Worm (Caenorhabditis elegans): ENCODE data around the gene sym-2.

The sym-2 gene

ce11 chrII:9188380-9188779, at the start of gene sym-2:
Gene sym-2, minus strand, starts transcription at chrII:9188480.
- no peak for TF ChIP-seq dao-5 (tag; optimal IDR thresholded peaks at IDR 0.05)
- TF ChIP-seq W03F9.2 (tag; optimal IDR thresholded peaks at IDR 0.05): no peak
- no peak for TF ChIP-seq him-1 (tag; optimal IDR thresholded peaks at IDR 0.05)

DNA sequence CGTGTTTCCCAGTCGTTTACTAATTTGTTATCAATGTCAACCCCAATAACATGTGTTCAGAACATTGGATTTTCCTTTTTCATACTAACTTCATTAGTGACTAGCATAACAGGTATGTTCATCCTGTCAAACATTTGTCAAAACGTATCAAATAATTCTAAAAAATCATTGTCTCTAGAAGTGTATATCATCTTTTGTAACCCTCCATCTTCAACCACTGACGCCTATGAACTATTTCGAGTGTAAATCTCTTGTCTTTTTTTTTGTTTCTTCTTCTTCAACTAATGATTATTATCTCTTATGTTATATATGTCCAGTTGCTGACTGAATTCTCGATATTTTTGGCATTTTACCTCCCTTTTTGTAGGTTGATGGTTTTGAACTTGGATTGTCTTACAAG, 49.4 kb upstream of the sym-2 start:
- TF ChIP-seq dao-5 (tag; optimal IDR thresholded peaks at IDR 0.05) (no peak), W03F9.2 (tag; optimal IDR thresholded peaks at IDR 0.05) (no peak), him-1 (tag; optimal IDR thresholded peaks at IDR 0.05) (no peak)

DNA sequence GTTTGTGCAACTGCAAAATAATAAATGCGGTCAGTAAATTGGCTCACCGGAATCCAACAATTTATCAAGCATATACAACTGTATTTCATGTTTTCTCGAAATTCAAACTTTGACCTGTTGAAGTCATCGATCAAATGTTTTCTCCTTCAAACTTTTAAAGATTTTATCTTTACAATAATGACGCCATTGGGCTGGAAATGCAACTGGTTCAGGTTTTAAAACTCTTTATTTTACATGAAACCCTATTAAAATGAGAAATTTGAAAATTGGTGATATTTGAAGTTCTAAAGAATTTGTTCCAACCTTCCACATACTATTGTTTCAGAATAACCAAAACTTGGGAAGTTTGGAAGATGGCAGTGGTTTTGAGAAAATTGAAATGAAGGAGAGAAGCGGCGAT, 48.7 kb upstream of the sym-2 start:
- TF ChIP-seq him-1 (tag; optimal IDR thresholded peaks at IDR 0.05) (no peak), W03F9.2 (tag; optimal IDR thresholded peaks at IDR 0.05) (no peak), dao-5 (tag; optimal IDR thresholded peaks at IDR 0.05) (no peak)

ce11 chrII:9236283-9236682, 48.0 kb upstream of the sym-2 start, which contains the start of gene T26C5.3:
Gene T26C5.3, plus strand, starts transcription at chrII:9236583.
- TF ChIP-seq dao-5 (tag; optimal IDR thresholded peaks at IDR 0.05): no peak
- TF ChIP-seq W03F9.2 (tag; optimal IDR thresholded peaks at IDR 0.05): no peak
- no peak for TF ChIP-seq him-1 (tag; optimal IDR thresholded peaks at IDR 0.05)

- TF ChIP-seq him-1 (tag; optimal IDR thresholded peaks at IDR 0.05): no peak
- no peak for TF ChIP-seq W03F9.2 (tag; optimal IDR thresholded peaks at IDR 0.05)
- TF ChIP-seq dao-5 (tag; optimal IDR thresholded peaks at IDR 0.05): no peak
These were observed 45.5 kb upstream of the sym-2 start for ce11 chrII:9233813-9234212.

- TF ChIP-seq dao-5 (tag; optimal IDR thresholded peaks at IDR 0.05) (no peak), W03F9.2 (tag; optimal IDR thresholded peaks at IDR 0.05) (no peak), him-1 (tag; optimal IDR thresholded peaks at IDR 0.05) (no peak)
These were observed 44.6 kb upstream of the sym-2 start, which contains the start of gene T26C5.2 for ce11 chrII:9232923-9233322. Gene T26C5.2, plus strand, starts transcription at chrII:9233223.

ce11 chrII:9232493-9232892, 44.2 kb upstream of the sym-2 start:
- no peak for TF ChIP-seq him-1 (tag; optimal IDR thresholded peaks at IDR 0.05)
- no peak for TF ChIP-seq dao-5 (tag; optimal IDR thresholded peaks at IDR 0.05)
- TF ChIP-seq W03F9.2 (tag; optimal IDR thresholded peaks at IDR 0.05): no peak

DNA sequence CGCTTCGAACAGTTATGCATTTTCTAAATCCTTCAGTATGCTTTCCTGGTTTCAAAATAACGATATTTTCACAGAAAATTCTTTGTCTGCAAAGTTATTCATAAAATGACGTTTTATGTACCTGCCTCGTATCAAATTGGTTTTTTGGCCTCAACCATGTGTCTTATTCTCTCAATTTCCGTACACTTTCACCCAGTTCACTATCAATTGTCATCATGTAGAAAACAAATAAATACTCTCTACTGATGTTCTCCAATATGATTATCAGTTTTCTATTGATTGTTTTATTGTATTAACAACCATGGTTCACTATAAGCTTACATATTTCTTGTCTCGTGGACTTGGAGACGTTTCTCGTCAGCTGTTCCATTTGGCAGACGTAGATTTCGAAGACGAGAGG, 43.0 kb upstream of the sym-2 start, which contains the start of gene gst-13:
Gene gst-13, plus strand, starts transcription at position 218 of the 400 bp plus-strand sequence.
- no peak for TF ChIP-seq dao-5 (tag; optimal IDR thresholded peaks at IDR 0.05)
- no peak for TF ChIP-seq W03F9.2 (tag; optimal IDR thresholded peaks at IDR 0.05)
- no peak for TF ChIP-seq him-1 (tag; optimal IDR thresholded peaks at IDR 0.05)

DNA sequence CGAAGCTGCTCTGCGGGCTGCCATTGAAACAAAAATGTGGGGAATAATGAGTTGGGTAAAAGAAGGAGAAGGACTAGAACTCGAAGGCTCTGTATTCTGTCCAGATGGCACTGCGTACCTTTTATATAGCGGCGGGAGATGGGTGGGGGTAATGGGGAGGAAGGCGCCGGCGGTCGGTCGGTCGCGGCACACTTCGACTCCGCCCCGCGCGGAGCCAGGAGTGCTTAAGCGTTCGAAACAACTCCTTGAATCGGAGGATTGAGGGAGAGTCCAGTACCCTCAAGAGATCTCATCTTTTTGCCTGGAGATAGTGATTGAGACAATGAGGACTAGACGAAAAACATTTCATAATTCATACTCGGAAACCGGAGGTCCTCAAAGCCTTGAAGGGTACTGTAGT, 38.9 kb upstream of the sym-2 start, which contains the start of gene abu-14:
Gene abu-14, minus strand, starts transcription at position 81 of the 400 bp plus-strand sequence.
- TF ChIP-seq W03F9.2 (tag; optimal IDR thresholded peaks at IDR 0.05) (no peak), dao-5 (tag; optimal IDR thresholded peaks at IDR 0.05) (no peak), him-1 (tag; optimal IDR thresholded peaks at IDR 0.05) (no peak)

DNA sequence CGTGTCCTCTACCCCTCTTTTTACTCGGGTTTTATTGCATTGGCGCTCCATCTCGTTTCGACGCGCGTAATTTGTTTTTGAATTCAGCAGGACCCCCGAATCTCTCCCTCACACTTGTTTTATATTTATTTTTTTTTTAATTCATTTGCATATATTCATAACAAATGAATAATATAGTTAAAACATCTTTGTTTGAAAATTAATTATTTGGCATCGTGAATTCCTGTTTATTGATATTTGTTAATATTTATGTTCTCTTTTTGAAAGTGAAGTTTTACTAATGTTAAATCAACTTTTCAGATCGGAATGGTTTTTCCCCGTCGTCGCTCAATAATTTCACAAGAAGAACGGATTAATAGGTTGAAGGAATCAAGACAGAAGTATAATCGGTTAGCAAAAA, 34.7 kb upstream of the sym-2 start, which contains the start of gene ZK1067.3:
Gene ZK1067.3, plus strand, starts transcription at position 301 of the 400 bp plus-strand sequence.
- no peak for TF ChIP-seq W03F9.2 (tag; optimal IDR thresholded peaks at IDR 0.05)
- TF ChIP-seq him-1 (tag; optimal IDR thresholded peaks at IDR 0.05): no peak
- TF ChIP-seq dao-5 (tag; optimal IDR thresholded peaks at IDR 0.05): no peak

ce11 chrII:9213055-9213708, 24.9 kb upstream of the sym-2 start, which contains the start of gene znfx-1:
Gene znfx-1, plus strand, starts transcription at chrII:9213658.
- TF ChIP-seq W03F9.2 (tag; optimal IDR thresholded peaks at IDR 0.05) (peak; percentile 46), dao-5 (tag; optimal IDR thresholded peaks at IDR 0.05) (no peak), him-1 (tag; optimal IDR thresholded peaks at IDR 0.05) (no peak)

DNA sequence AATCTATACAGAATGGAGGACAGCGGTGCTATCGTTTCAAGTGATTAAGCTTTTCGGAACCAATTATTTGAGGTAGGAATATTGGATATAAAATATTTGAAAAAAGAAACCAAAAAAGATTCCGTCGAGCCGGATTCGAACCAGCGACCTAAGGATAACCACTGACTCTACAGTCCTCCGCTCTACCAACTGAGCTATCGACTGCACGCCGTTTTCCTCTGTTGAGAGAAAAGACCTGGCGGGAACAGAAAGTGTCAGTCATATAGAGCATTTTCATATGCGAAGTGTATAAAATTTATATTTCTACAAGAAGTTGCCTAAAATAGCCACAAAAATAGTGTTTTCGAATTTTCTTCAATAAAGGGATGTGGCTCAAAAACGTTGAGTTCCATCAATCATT, 23.4 kb upstream of the sym-2 start:
- TF ChIP-seq him-1 (tag; optimal IDR thresholded peaks at IDR 0.05) (no peak), dao-5 (tag; optimal IDR thresholded peaks at IDR 0.05) (no peak), W03F9.2 (tag; optimal IDR thresholded peaks at IDR 0.05) (no peak)

- TF ChIP-seq dao-5 (tag; optimal IDR thresholded peaks at IDR 0.05) (no peak), him-1 (tag; optimal IDR thresholded peaks at IDR 0.05) (no peak), W03F9.2 (tag; optimal IDR thresholded peaks at IDR 0.05) (no peak)
These were observed 21.8 kb upstream of the sym-2 start, which contains the start of gene ZK1067.4 for ce11 chrII:9210076-9210475. Gene ZK1067.4, plus strand, starts transcription at chrII:9210376.

DNA sequence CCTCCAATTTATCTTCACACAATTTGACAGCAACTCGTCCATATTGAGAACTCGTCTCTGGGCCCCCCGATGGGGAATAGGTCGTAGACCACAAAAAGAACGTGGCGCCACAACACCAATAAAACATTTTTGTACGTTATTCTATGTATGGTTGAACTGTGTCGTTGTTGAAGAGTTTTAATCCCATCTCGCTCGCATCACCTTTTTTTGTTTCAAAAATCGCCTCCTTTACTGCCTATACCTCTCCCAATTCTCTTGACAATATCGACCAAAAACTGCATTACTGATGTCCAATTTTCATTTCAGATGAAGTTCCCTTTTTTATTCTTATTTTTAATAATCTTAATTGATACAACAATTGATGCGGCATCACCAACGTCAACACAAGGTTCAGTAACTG, 8.9 kb upstream of the sym-2 start, which contains the start of gene let-23:
Gene let-23, plus strand, starts transcription at position 301 of the 400 bp plus-strand sequence.
- TF ChIP-seq dao-5 (tag; optimal IDR thresholded peaks at IDR 0.05) (no peak), him-1 (tag; optimal IDR thresholded peaks at IDR 0.05) (no peak), W03F9.2 (tag; optimal IDR thresholded peaks at IDR 0.05) (no peak)
